Fruit fly (Drosophila melanogaster): ENCODE results near the gene CG4666.

Gene CG4666

dm6 chrX:6081296-6081695 is 3.7 kb upstream of the CG4666 start, which contains the start of gene CG4660:
TSS of gene CG4660 (minus strand) at chrX:6081372.
- no peak for TF ChIP-seq CG4820 (GFP tag; optimal IDR thresholded peaks at IDR 0.05)
- no peak for TF ChIP-seq Camta (GFP tag; optimal IDR thresholded peaks at IDR 0.05)
- no peak for TF ChIP-seq nerfin-1 (tag; optimal IDR thresholded peaks at IDR 0.05)
- no peak for TF ChIP-seq CG7786 (GFP tag; optimal IDR thresholded peaks at IDR 0.05)
- no peak for TF ChIP-seq zf30C (GFP tag; optimal IDR thresholded peaks at IDR 0.05)
- TF ChIP-seq schlank (tag; optimal IDR thresholded peaks at IDR 0.05) = no peak
- no peak for TF ChIP-seq Sox100B (GFP tag; optimal IDR thresholded peaks at IDR 0.05)
- no peak for TF ChIP-seq Mad (GFP tag; optimal IDR thresholded peaks at IDR 0.05)
- no peak for TF ChIP-seq pfk (GFP tag; optimal IDR thresholded peaks at IDR 0.05)
- TF ChIP-seq stc (GFP tag; IDR thresholded peaks at IDR 0.05) = no peak
- no peak for TF ChIP-seq CG11247 (GFP tag; IDR thresholded peaks at IDR 0.05)
- no peak for TF ChIP-seq ATbp (GFP tag; optimal IDR thresholded peaks at IDR 0.05)
- no peak for TF ChIP-seq CG10462 (GFP tag; optimal IDR thresholded peaks at IDR 0.05)
- TF ChIP-seq seq (GFP tag; IDR thresholded peaks at IDR 0.05) = peak; percentile 53; the same call in 1 of the 2 replicates
- TF ChIP-seq Gsc (GFP tag; IDR thresholded peaks at IDR 0.05) = no peak
- TF ChIP-seq Abd-B (GFP tag; optimal IDR thresholded peaks at IDR 0.05) = no peak
- peak; percentile 82 for TF ChIP-seq ewg (GFP tag; optimal IDR thresholded peaks at IDR 0.05)
- TF ChIP-seq unpg (GFP tag; optimal IDR thresholded peaks at IDR 0.05) = no peak
- TF ChIP-seq Pdp1 (GFP tag; optimal IDR thresholded peaks at IDR 0.05) = no peak
- TF ChIP-seq jing (GFP tag; optimal IDR thresholded peaks at IDR 0.05) = no peak
- TF ChIP-seq tio (GFP tag; optimal IDR thresholded peaks at IDR 0.05) = no peak
- TF ChIP-seq hkb (optimal IDR thresholded peaks at IDR 0.05) = no peak
- TF ChIP-seq hkb (GFP tag; IDR thresholded peaks at IDR 0.05) = no peak
- no peak for TF ChIP-seq lab (GFP tag; optimal IDR thresholded peaks at IDR 0.05)
- no peak for TF ChIP-seq ato (GFP tag; IDR thresholded peaks at IDR 0.05; ENCODE audit: partially characterized antibody)
- TF ChIP-seq Dip3 (GFP tag; optimal IDR thresholded peaks at IDR 0.05) = no peak
- no peak for TF ChIP-seq CG10959 (GFP tag; IDR thresholded peaks at IDR 0.05)
- no peak for TF ChIP-seq Gug (GFP tag; IDR thresholded peaks at IDR 0.05)
- 0 out of 3 replicates have a peak, but pooled peaks have one; percentile 28 for TF ChIP-seq ci (GFP tag; IDR thresholded peaks at IDR 0.05)
- no peak for TF ChIP-seq CG13894 (tag; optimal IDR thresholded peaks at IDR 0.05)
- TF ChIP-seq Rfx (GFP tag; IDR thresholded peaks at IDR 0.05) = no peak
- no peak for TF ChIP-seq CG14860 (GFP tag; IDR thresholded peaks at IDR 0.05; ENCODE audit: partially characterized antibody)
- no peak for TF ChIP-seq CG11504 (tag; optimal IDR thresholded peaks at IDR 0.05)
- peak; percentile 83 for TF ChIP-seq Adf1 (GFP tag; IDR thresholded peaks at IDR 0.05)
- TF ChIP-seq Med (GFP tag) = peak; percentile 45
- no peak for TF ChIP-seq mld (GFP tag; IDR thresholded peaks at IDR 0.05; ENCODE audit: partially characterized antibody)
- TF ChIP-seq CG3407 (GFP tag; optimal IDR thresholded peaks at IDR 0.05) = no peak
- TF ChIP-seq gem (tag; optimal IDR thresholded peaks at IDR 0.05) = no peak
- peak; percentile 36 for TF ChIP-seq D19B (GFP tag; optimal IDR thresholded peaks at IDR 0.05)
- TF ChIP-seq pum (GFP tag; optimal IDR thresholded peaks at IDR 0.05) = no peak
- TF ChIP-seq scrt (GFP tag; optimal IDR thresholded peaks at IDR 0.05) = peak; percentile 99
- TF ChIP-seq p53 (GFP tag; optimal IDR thresholded peaks at IDR 0.05) = no peak
- TF ChIP-seq HmgD (GFP tag; optimal IDR thresholded peaks at IDR 0.05) = no peak
- no peak for TF ChIP-seq CG3726 (GFP tag; IDR thresholded peaks at IDR 0.05)
- peak; percentile 1 for TF ChIP-seq pzg (GFP tag; optimal IDR thresholded peaks at IDR 0.05)
- TF ChIP-seq Poxn (GFP tag; IDR thresholded peaks at IDR 0.05) = no peak
- no peak for TF ChIP-seq da (GFP tag; optimal IDR thresholded peaks at IDR 0.05)
- TF ChIP-seq abd-A (tag; optimal IDR thresholded peaks at IDR 0.05) = no peak
- no peak for TF ChIP-seq wor (GFP tag; IDR thresholded peaks at IDR 0.05)
